Worm (Caenorhabditis elegans): ENCODE data around the gene nth-1.
A peak's percentile ranks its signal among the peaks of the same experiment; 100 is the strongest.

Gene nth-1

DNA sequence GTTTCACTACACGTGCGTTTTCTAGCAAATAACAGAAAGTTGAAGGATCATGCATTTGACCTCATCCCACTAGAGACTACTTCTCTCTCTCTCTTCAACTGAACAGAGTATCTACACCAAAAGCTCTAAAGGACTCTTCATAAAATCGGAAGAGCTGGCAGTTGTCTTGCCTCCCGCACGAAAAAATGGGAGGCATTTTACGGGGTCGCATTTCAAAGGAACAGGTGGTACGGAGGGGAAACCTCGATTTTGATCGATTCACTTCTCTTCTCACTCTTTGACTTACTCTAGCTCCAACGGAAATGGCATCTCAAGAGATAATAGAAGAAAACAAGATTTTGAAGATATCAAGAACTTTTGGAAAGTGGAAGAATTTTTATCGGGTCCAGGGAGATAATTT is 10.9 kb downstream of the nth-1 start:
- TF ChIP-seq egl-5 (tag; optimal IDR thresholded peaks at IDR 0.05) (peak; percentile 45), elt-3 (tag; optimal IDR thresholded peaks at IDR 0.05) (no peak), nhr-11 (tag; optimal IDR thresholded peaks at IDR 0.05) (peak; percentile 65), snpc-4 (tag; optimal IDR thresholded peaks at IDR 0.05) (no peak), ceh-28 (tag; optimal IDR thresholded peaks at IDR 0.05) (peak; percentile 32), fkh-2 (tag; optimal IDR thresholded peaks at IDR 0.05) (no peak), ceh-9 (tag; optimal IDR thresholded peaks at IDR 0.05) (no peak), nfya-1 (tag; optimal IDR thresholded peaks at IDR 0.05; ENCODE audit: insufficient read depth) (peak; percentile 15), lin-39 (tag; optimal IDR thresholded peaks at IDR 0.05) (peak; percentile 4)

ce11 chrIII:4281955-4282618 is 12.0 kb downstream of the nth-1 start:
- peak; percentile 62 for TF ChIP-seq ama-1 (optimal IDR thresholded peaks at IDR 0.05)
- TF ChIP-seq nhr-67 (tag; optimal IDR thresholded peaks at IDR 0.05): no peak
- peak; percentile 35 for TF ChIP-seq nhr-77 (tag; optimal IDR thresholded peaks at IDR 0.05)
- TF ChIP-seq nhr-76 (tag; optimal IDR thresholded peaks at IDR 0.05): peak; percentile 14
- TF ChIP-seq lsy-12 (tag; optimal IDR thresholded peaks at IDR 0.05): peak; percentile 97
- peak; percentile 40 for TF ChIP-seq nhr-28 (tag; optimal IDR thresholded peaks at IDR 0.05)
- peak; percentile 85 for TF ChIP-seq ztf-4 (tag; optimal IDR thresholded peaks at IDR 0.05)
- TF ChIP-seq snpc-4 (tag; optimal IDR thresholded peaks at IDR 0.05): peak; percentile 89
- TF ChIP-seq lin-15B (tag; optimal IDR thresholded peaks at IDR 0.05): peak; percentile 85
- no peak for TF ChIP-seq mml-1 (tag; optimal IDR thresholded peaks at IDR 0.05)
- no peak for TF ChIP-seq ceh-9 (tag; optimal IDR thresholded peaks at IDR 0.05)
- TF ChIP-seq jun-1 (tag; optimal IDR thresholded peaks at IDR 0.05): peak; percentile 97
- TF ChIP-seq zag-1 (tag; optimal IDR thresholded peaks at IDR 0.05): peak; percentile 75
- TF ChIP-seq unc-39 (tag; optimal IDR thresholded peaks at IDR 0.05): no peak
- peak; percentile 98 for TF ChIP-seq nhr-23 (tag; optimal IDR thresholded peaks at IDR 0.05)
- TF ChIP-seq elt-1 (tag; optimal IDR thresholded peaks at IDR 0.05): peak; percentile 91
- TF ChIP-seq nhr-11 (tag; optimal IDR thresholded peaks at IDR 0.05): peak; percentile 92
- peak in 1 of 3 experiments; percentile 6 for TF ChIP-seq elt-3 (tag; optimal IDR thresholded peaks at IDR 0.05)
- peak; percentile 98 for TF ChIP-seq hmg-11 (tag; optimal IDR thresholded peaks at IDR 0.05)
- TF ChIP-seq daf-12 (tag; optimal IDR thresholded peaks at IDR 0.05): peak; percentile 64
- TF ChIP-seq nfya-1 (tag; optimal IDR thresholded peaks at IDR 0.05; ENCODE audit: insufficient read depth): peak; percentile 99
- TF ChIP-seq pqm-1 (tag; optimal IDR thresholded peaks at IDR 0.05): peak; percentile 74
- TF ChIP-seq fkh-10 (GFP tag; optimal IDR thresholded peaks at IDR 0.05): peak; percentile 87
- peak; percentile 51 for TF ChIP-seq aly-2 (tag; optimal IDR thresholded peaks at IDR 0.05)
- TF ChIP-seq skn-1 (tag; optimal IDR thresholded peaks at IDR 0.05): no peak
- TF ChIP-seq fkh-2 (tag; optimal IDR thresholded peaks at IDR 0.05): no peak
- TF ChIP-seq elt-2 (tag; optimal IDR thresholded peaks at IDR 0.05): peak; percentile 95
- peak; percentile 93 for TF ChIP-seq mdl-1 (tag; optimal IDR thresholded peaks at IDR 0.05)
- no peak for TF ChIP-seq nhr-12 (tag; optimal IDR thresholded peaks at IDR 0.05)
- TF ChIP-seq ceh-82 (tag; optimal IDR thresholded peaks at IDR 0.05): peak; percentile 82
- TF ChIP-seq ztf-11 (tag; optimal IDR thresholded peaks at IDR 0.05): no peak
- peak; percentile 27 for TF ChIP-seq ZK546.5 (tag; optimal IDR thresholded peaks at IDR 0.05)
- peak; percentile 99 for TF ChIP-seq nhr-25 (tag; optimal IDR thresholded peaks at IDR 0.05)
- peak; percentile 97 for TF ChIP-seq pha-4 (tag; optimal IDR thresholded peaks at IDR 0.05)
- peak; percentile 37 for TF ChIP-seq ceh-16 (tag; optimal IDR thresholded peaks at IDR 0.05)
- TF ChIP-seq nhr-237 (tag; optimal IDR thresholded peaks at IDR 0.05): no peak
- peak; percentile 72 for TF ChIP-seq egl-27 (tag; optimal IDR thresholded peaks at IDR 0.05)
- TF ChIP-seq R02D3.7 (tag; optimal IDR thresholded peaks at IDR 0.05): peak; percentile 85
- TF ChIP-seq nhr-43 (tag; optimal IDR thresholded peaks at IDR 0.05; ENCODE audit: poor library complexity, severe bottlenecking): peak; percentile 98
- peak; percentile 96 for TF ChIP-seq ceh-28 (tag; optimal IDR thresholded peaks at IDR 0.05)
- peak; percentile 77 for TF ChIP-seq sea-2 (GFP tag; optimal IDR thresholded peaks at IDR 0.05)
- no peak for TF ChIP-seq eor-1 (tag; optimal IDR thresholded peaks at IDR 0.05)
- peak; percentile 92 for TF ChIP-seq egl-5 (tag; optimal IDR thresholded peaks at IDR 0.05)
- peak; percentile 95 for TF ChIP-seq lin-39 (tag; optimal IDR thresholded peaks at IDR 0.05)
- TF ChIP-seq unc-62 (GFP tag; optimal IDR thresholded peaks at IDR 0.05): peak; percentile 98
- peak; percentile 86 for TF ChIP-seq fos-1 (tag; optimal IDR thresholded peaks at IDR 0.05)
- TF ChIP-seq tbx-2 (tag; optimal IDR thresholded peaks at IDR 0.05): peak; percentile 97
